Fruit fly (Drosophila melanogaster) whole organism, pupa: ENCODE data around the gene CG5644.

Experiments
- CG12605 ChIP-seq: fragments of 200-800 bp; sonication (Bioruptor generic); IDR thresholded peaks from 2 replicates; pipeline ENCODE4 v1.3.6; 2022; ENCODE audit warnings: missing biosample characterization, missing genetic modification characterization
- CG32121 ChIP-seq: fragments of 200-800 bp; sonication (Bioruptor generic); IDR thresholded peaks from 2 replicates; pipeline ENCODE4 v1.3.6; 2022; ENCODE audit warnings: missing biosample characterization, missing genetic modification characterization
- D1 ChIP-seq: fragments of 200-800 bp; sonication (Bioruptor generic); optimal IDR thresholded peaks from 2 replicates; lab custom pipeline; 2018; ENCODE audit warnings: missing biosample characterization, mild to moderate bottlenecking, missing genetic modification characterization, moderate library complexity
- rn ChIP-seq: fragments of 200-800 bp; sonication (Bioruptor generic); IDR thresholded peaks from 2 replicates; pipeline ENCODE4 v1.3.6; 2022; ENCODE audit warnings: missing biosample characterization, missing genetic modification characterization

DNA sequence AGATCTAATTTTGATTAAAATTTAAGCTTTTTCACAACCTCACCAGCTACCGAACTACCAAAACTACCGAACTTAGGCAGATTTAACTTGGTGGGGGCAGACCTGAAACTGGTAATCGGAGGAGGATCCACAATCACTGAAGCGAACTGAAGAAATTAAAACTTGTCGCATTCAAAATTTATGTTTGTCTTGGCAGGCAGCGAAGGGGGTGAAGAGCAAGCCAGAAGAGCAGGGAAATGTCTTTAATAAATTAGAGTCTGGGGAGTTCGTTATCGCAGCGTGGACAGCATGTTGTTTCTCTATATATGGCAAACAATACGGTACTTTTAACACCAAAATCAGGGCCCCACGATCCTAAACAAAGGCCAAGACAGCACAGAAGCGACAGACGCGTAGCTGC lies 45.5 kb upstream of the CG5644 start:
- TF ChIP-seq rn = no peak
- TF ChIP-seq CG32121 (GFP tag; lab: Robert Waterston, UW) = no peak
- TF ChIP-seq D1 = no peak
- TF ChIP-seq CG12605 (GFP tag; lab: Robert Waterston, UW) = no peak
